Fruit fly (Drosophila melanogaster): ENCODE results near the gene spo.

spo gene

DNA sequence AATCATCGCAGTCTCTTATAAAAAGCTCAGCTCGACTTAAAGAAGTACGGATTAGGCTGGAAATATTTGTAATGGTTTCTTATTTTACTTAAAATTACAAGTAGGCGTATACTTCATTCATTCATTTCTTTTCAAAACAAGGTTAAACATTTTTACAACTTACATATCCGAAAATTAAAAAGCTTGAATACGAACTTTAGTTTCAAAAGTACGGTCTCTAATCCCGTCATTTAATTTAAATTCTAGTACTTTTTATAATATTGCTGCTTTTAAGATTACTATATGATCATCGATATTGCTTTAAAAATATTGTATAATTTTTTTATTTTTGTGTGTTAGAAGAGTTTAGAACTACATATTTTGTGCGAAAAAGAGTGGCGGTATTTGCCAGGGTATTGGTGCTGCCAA, 37.8 kb upstream of the spo start (continued):
- TF ChIP-seq Ets21C (GFP tag; optimal IDR thresholded peaks at IDR 0.05) (peak; percentile 46), cyc (GFP tag; optimal IDR thresholded peaks at IDR 0.05) (peak; percentile 46), pdm3 (GFP tag; optimal IDR thresholded peaks at IDR 0.05) (peak; percentile 33), acj6 (GFP tag; optimal IDR thresholded peaks at IDR 0.05) (peak; percentile 37), esn (GFP tag; optimal IDR thresholded peaks at IDR 0.05) (peak; percentile 81), CG8632 (GFP tag; optimal IDR thresholded peaks at IDR 0.05) (no peak), Hr38 (GFP tag; optimal IDR thresholded peaks at IDR 0.05) (no peak), CG1621 (tag; optimal IDR thresholded peaks at IDR 0.05) (no peak), dsx (GFP tag; optimal IDR thresholded peaks at IDR 0.05; ENCODE audit: poor library complexity, severe bottlenecking) (no peak), CG3032 (tag; optimal IDR thresholded peaks at IDR 0.05) (no peak), Sox102F (GFP tag; optimal IDR thresholded peaks at IDR 0.05) (peak; percentile 47), Sox14 (GFP tag; optimal IDR thresholded peaks at IDR 0.05) (peak; percentile 60), Met (GFP tag; optimal IDR thresholded peaks at IDR 0.05) (peak; percentile 61), CG34406 (GFP tag; optimal IDR thresholded peaks at IDR 0.05) (peak; percentile 12), Smox (GFP tag; optimal IDR thresholded peaks at IDR 0.05) (peak; percentile 62), Hr4 (GFP tag; optimal IDR thresholded peaks at IDR 0.05) (peak; percentile 13), CG9139 (GFP tag; optimal IDR thresholded peaks at IDR 0.05) (no peak), CG11902 (GFP tag; optimal IDR thresholded peaks at IDR 0.05) (no peak), achi (GFP tag; optimal IDR thresholded peaks at IDR 0.05) (peak; percentile 33), svp (GFP tag) (peak; percentile 95), topi (GFP tag; optimal IDR thresholded peaks at IDR 0.05) (peak; percentile 84), ss (GFP tag; optimal IDR thresholded peaks at IDR 0.05) (no peak), Gug (GFP tag; IDR thresholded peaks at IDR 0.05) (no peak), Eip93F (GFP tag; optimal IDR thresholded peaks at IDR 0.05) (no peak)

DNA sequence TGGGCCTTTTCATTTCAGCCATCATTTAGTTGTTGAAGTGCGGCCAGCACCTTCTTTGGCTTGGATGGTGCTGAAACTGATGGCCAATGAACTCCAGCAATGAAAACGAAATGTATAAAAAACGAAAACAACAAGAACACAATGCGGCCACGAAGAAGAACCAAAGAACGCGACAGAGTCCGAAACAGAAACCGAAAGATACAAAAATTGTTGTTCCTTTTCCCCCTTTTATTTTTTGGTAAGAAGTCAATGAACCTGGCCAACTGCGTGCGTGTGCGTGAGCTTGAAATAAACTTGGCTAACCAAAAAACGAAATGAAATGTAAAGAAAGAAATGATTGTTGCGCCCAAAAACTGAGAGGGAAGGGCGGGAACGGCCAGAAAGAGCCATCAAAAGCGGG, 35.4 kb upstream of the spo start:
- TF ChIP-seq Met (GFP tag; optimal IDR thresholded peaks at IDR 0.05) (peak; percentile 56), OdsH (GFP tag; optimal IDR thresholded peaks at IDR 0.05) (no peak), net (GFP tag; optimal IDR thresholded peaks at IDR 0.05) (no peak), CG6854 (GFP tag; optimal IDR thresholded peaks at IDR 0.05) (peak; percentile 50), Blimp-1 (GFP tag; optimal IDR thresholded peaks at IDR 0.05) (peak; percentile 100), Eip93F (GFP tag; optimal IDR thresholded peaks at IDR 0.05) (peak; percentile 21), dsx (GFP tag; optimal IDR thresholded peaks at IDR 0.05; ENCODE audit: poor library complexity, severe bottlenecking) (no peak), Sox102F (GFP tag; optimal IDR thresholded peaks at IDR 0.05) (peak; percentile 60)

DNA sequence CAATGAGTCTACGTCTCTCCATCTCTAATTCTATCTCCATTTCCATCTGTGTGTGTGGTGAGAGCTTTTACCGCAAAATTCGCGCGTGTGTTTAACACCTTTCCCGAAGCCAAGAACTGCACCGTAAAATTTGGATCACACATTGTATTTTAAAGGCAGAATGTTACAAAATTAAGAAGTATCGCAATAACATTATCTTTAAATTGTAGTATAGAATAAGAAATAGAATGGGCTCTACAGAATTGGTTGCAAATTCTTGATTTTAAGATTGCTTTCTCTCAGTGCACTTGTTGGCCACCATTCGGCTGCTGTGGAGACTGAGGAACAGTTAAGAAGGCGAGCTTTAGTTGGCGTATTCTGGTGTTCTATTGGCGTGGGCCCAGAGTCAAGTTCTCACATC, 34.1 kb upstream of the spo start:
- TF ChIP-seq Hr38 (GFP tag; optimal IDR thresholded peaks at IDR 0.05) (no peak), spab (GFP tag; optimal IDR thresholded peaks at IDR 0.05) (no peak), eg (GFP tag; IDR thresholded peaks at IDR 0.05) (peak; percentile 70), Eip75B (GFP tag; optimal IDR thresholded peaks at IDR 0.05) (peak; percentile 2), CG6792 (GFP tag; optimal IDR thresholded peaks at IDR 0.05) (no peak), Lpt (GFP tag; optimal IDR thresholded peaks at IDR 0.05) (peak; percentile 63), CG7368 (GFP tag; optimal IDR thresholded peaks at IDR 0.05) (no peak), topi (GFP tag; optimal IDR thresholded peaks at IDR 0.05) (peak; percentile 60), Hr4 (GFP tag; optimal IDR thresholded peaks at IDR 0.05) (no peak), esn (GFP tag; optimal IDR thresholded peaks at IDR 0.05) (peak; percentile 39), CG6854 (GFP tag; optimal IDR thresholded peaks at IDR 0.05) (no peak), OdsH (GFP tag; optimal IDR thresholded peaks at IDR 0.05) (peak; percentile 57), svp (GFP tag) (peak; percentile 82), Eip78C (GFP tag) (peak; percentile 24), Sox14 (GFP tag; optimal IDR thresholded peaks at IDR 0.05) (peak; percentile 65), CG3032 (tag; optimal IDR thresholded peaks at IDR 0.05) (no peak), net (GFP tag; optimal IDR thresholded peaks at IDR 0.05) (no peak), CG10631 (GFP tag; optimal IDR thresholded peaks at IDR 0.05) (peak; percentile 26), Blimp-1 (GFP tag; optimal IDR thresholded peaks at IDR 0.05) (no peak), CG3919 (GFP tag; optimal IDR thresholded peaks at IDR 0.05) (peak; percentile 44), acj6 (GFP tag; optimal IDR thresholded peaks at IDR 0.05) (peak; percentile 25), dac (GFP tag; optimal IDR thresholded peaks at IDR 0.05) (peak; percentile 47), Gug (GFP tag; IDR thresholded peaks at IDR 0.05) (peak; percentile 47), Hr39 (GFP tag; optimal IDR thresholded peaks at IDR 0.05) (peak; percentile 55), Sox102F (GFP tag; optimal IDR thresholded peaks at IDR 0.05) (peak; percentile 31), CG6276 (GFP tag; optimal IDR thresholded peaks at IDR 0.05) (peak; percentile 73), CG16779 (tag; optimal IDR thresholded peaks at IDR 0.05) (no peak), Eip93F (GFP tag; optimal IDR thresholded peaks at IDR 0.05) (no peak), achi (GFP tag; optimal IDR thresholded peaks at IDR 0.05) (peak; percentile 63), vri (GFP tag; optimal IDR thresholded peaks at IDR 0.05) (no peak), fkh (GFP tag; optimal IDR thresholded peaks at IDR 0.05) (no peak), dsx (GFP tag; optimal IDR thresholded peaks at IDR 0.05; ENCODE audit: poor library complexity, severe bottlenecking) (no peak), Ets21C (GFP tag; optimal IDR thresholded peaks at IDR 0.05) (peak; percentile 2), Ets96B (tag; optimal IDR thresholded peaks at IDR 0.05) (no peak), ss (GFP tag; optimal IDR thresholded peaks at IDR 0.05) (no peak), Smox (GFP tag; optimal IDR thresholded peaks at IDR 0.05) (peak; percentile 34), CG4318 (GFP tag; optimal IDR thresholded peaks at IDR 0.05) (peak; percentile 67)
